Fruit fly (Drosophila melanogaster) whole organism, adult: Measurements from ENCODE around the gene Hmgcr.
A peak's percentile ranks its signal among the peaks of the same experiment; 100 is the strongest.

Source experiments
- CG11617 ChIP-seq: fragments of 200-800 bp; sonication (Bioruptor generic); optimal IDR thresholded peaks from 2 replicates; lab custom pipeline; 2017; ENCODE audit warnings: mild to moderate bottlenecking, missing biosample characterization, missing genetic modification reagents, missing genetic modification characterization
- CG12768 ChIP-seq: fragments of 200-800 bp; sonication (Bioruptor generic); optimal IDR thresholded peaks from 2 replicates; lab custom pipeline; 2017; ENCODE audit warnings: missing biosample characterization, missing genetic modification characterization, mild to moderate bottlenecking, moderate library complexity, missing genetic modification reagents
- CG14711 ChIP-seq: fragments of 200-800 bp; sonication (Bioruptor generic); optimal IDR thresholded peaks from 2 replicates; lab custom pipeline; 2018; ENCODE audit warnings: missing biosample characterization, mild to moderate bottlenecking, missing genetic modification characterization, moderate library complexity
- CG1620 ChIP-seq: fragments of 200-800 bp; sonication (Bioruptor generic); optimal IDR thresholded peaks from 2 replicates; lab custom pipeline; 2016; ENCODE audit warnings: missing biosample characterization, missing genetic modification characterization
- CG33017 ChIP-seq: fragments of 200-800 bp; sonication (Bioruptor generic); optimal IDR thresholded peaks from 2 replicates; lab custom pipeline; 2018; ENCODE audit warnings: missing biosample characterization, mild to moderate bottlenecking, missing genetic modification characterization, moderate library complexity
- CG5204 ChIP-seq: fragments of 200-800 bp; sonication (Bioruptor generic); optimal IDR thresholded peaks from 2 replicates; lab custom pipeline; 2016; ENCODE audit warnings: missing biosample characterization, missing genetic modification characterization
- CG7045 ChIP-seq: fragments of 200-800 bp; sonication (Bioruptor generic); optimal IDR thresholded peaks from 2 replicates; lab custom pipeline; 2017; ENCODE audit warnings: missing biosample characterization, mild to moderate bottlenecking, missing genetic modification characterization
- CG7101 ChIP-seq: fragments of 200-800 bp; sonication (Bioruptor generic); optimal IDR thresholded peaks from 2 replicates; lab custom pipeline; 2018; ENCODE audit warnings: missing biosample characterization, mild to moderate bottlenecking, missing genetic modification characterization, moderate library complexity
- Clk ChIP-seq: fragments of 200-800 bp; sonication (Bioruptor generic); optimal IDR thresholded peaks from 2 replicates; lab custom pipeline; 2017; ENCODE audit warnings: missing biosample characterization, missing genetic modification characterization
- Crg-1 ChIP-seq: fragments of 200-800 bp; sonication (Bioruptor generic); optimal IDR thresholded peaks from 2 replicates; lab custom pipeline; 2016; ENCODE audit warnings: missing biosample characterization, missing genetic modification characterization
- Hr96 ChIP-seq: fragments of 200-800 bp; sonication (Bioruptor generic); optimal IDR thresholded peaks from 2 replicates; lab custom pipeline; 2016; ENCODE audit warnings: missing biosample characterization, missing genetic modification characterization
- Mnt ChIP-seq: fragments of 200-800 bp; sonication (Bioruptor generic); optimal IDR thresholded peaks from 2 replicates; lab custom pipeline; 2016; ENCODE audit warnings: missing biosample characterization, mild to moderate bottlenecking, missing genetic modification characterization
- bab1 ChIP-seq: fragments of 200-800 bp; sonication (Bioruptor generic); optimal IDR thresholded peaks from 3 replicates; lab custom pipeline; 2019; ENCODE audit warnings: missing biosample characterization, mild to moderate bottlenecking, missing genetic modification characterization, moderate library complexity
- cic ChIP-seq: fragments of 200-800 bp; sonication (Bioruptor generic); optimal IDR thresholded peaks from 2 replicates; lab custom pipeline; 2017; ENCODE audit warnings: missing biosample characterization, mild to moderate bottlenecking, missing genetic modification characterization, moderate library complexity
- cnc ChIP-seq, 2 experiments: fragments of >200 bp; optimal IDR thresholded peaks; 2 replicates each; lab custom pipeline; 2017
- kay ChIP-seq: fragments of 200-800 bp; sonication (Bioruptor generic); peaks from one replicate; lab custom pipeline; 2016; ENCODE audit warnings: missing biosample characterization, missing genetic modification characterization, borderline replicate concordance
- ovo ChIP-seq: fragments of 200-800 bp; sonication (Bioruptor generic); optimal IDR thresholded peaks from 2 replicates; lab custom pipeline; 2016; ENCODE audit warnings: missing biosample characterization, missing genetic modification characterization
- pad ChIP-seq: fragments of 200-800 bp; sonication (Bioruptor generic); optimal IDR thresholded peaks from 3 replicates; lab custom pipeline; 2017; ENCODE audit warnings: missing biosample characterization, missing genetic modification characterization, mild to moderate bottlenecking, moderate library complexity, missing genetic modification reagents
- tj ChIP-seq: fragments of 200-800 bp; sonication (Bioruptor generic); optimal IDR thresholded peaks from 3 replicates; lab custom pipeline; 2017; ENCODE audit warnings: missing biosample characterization, mild to moderate bottlenecking, missing genetic modification characterization, moderate library complexity
- toe ChIP-seq: fragments of 200-800 bp; sonication (Bioruptor generic); optimal IDR thresholded peaks from 2 replicates; lab custom pipeline; 2016; ENCODE audit warnings: missing biosample characterization, missing genetic modification characterization

Gene Hmgcr

dm6 chr3R:23714852-23715251 lies 18.3 kb upstream of the Hmgcr start:
- TF ChIP-seq kay (GFP tag; lab: Kevin White, UChicago) (peak; percentile 47), CG11617 (GFP tag; lab: Kevin White, UChicago) (no peak)

DNA sequence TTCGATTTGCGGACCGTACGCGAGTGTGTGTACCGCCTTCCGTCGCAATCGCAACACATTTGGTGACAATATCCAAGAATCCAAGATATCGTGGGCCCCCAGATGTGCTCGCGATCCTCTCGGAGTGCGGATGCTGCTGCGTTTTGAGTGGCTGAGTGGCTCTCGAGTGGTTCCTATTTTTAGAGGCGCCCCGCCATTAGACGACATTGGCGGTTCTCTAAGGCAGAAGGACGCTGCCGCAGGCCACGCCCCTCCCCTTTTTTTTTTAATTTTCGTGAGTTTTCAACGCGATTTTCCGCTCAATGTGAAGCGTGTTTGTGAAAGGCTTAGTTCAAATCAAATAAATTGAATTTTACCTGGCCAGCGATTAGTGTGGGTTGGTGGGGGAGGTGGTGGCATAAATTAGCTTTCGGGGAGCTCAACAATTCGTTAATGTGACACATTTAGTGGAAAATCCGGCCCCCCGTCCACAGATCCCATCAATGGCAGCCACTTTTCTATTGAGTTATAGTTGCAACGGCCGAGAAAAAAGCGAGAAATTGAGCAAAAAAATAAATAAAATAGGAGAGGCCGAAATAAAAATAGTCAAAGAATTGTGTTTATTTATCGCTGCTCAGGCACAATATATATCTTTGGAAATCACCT lies 14.7 kb upstream of the Hmgcr start, which contains the start of gene nau:
Gene nau (minus strand): TSS at position 61 of the 645 bp plus-strand sequence.
- TF ChIP-seq cic (GFP tag; lab: Kevin White, UChicago) = no peak
- TF ChIP-seq cnc (optimal IDR thresholded peaks at IDR 0.05; lab: Kevin White, UChicago) = no peak
- no peak for TF ChIP-seq CG11617 (GFP tag; lab: Kevin White, UChicago)

DNA sequence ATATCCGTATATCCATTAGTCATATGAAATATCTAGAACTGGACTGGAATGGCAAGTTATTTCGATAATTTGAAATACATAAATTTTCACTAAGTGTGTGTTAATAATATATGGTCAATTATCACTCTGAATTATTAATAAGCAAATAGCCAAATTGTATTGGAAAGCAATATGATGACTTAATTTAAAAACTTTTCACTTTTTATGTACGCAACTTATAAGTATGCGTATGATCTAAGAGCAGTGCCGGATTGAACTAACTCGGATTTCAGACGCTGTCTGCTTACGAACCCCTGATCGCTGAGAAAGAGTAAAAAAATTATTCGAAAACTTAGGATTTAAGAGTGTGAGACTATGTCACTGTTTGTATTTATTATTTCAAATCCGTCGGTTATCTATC lies 11.6 kb upstream of the Hmgcr start, which contains the start of gene CG10232:
Gene CG10232 (minus strand): TSS at position 101 of the 400 bp plus-strand sequence.
- TF ChIP-seq CG12768 (GFP tag; lab: Kevin White, UChicago) (no peak), Hr96 (GFP tag; lab: Kevin White, UChicago) (no peak), kay (GFP tag; lab: Kevin White, UChicago) (no peak), CG11617 (GFP tag; lab: Kevin White, UChicago) (no peak), bab1 (GFP tag; lab: Kevin White, UChicago) (no peak), CG5204 (no peak), CG7101 (tag; lab: Kevin White, UChicago) (no peak), pad (GFP tag; lab: Kevin White, UChicago) (no peak), CG7045 (GFP tag; lab: Kevin White, UChicago) (no peak), Mnt (no peak), ovo (GFP tag; lab: Kevin White, UChicago) (no peak), cic (GFP tag; lab: Kevin White, UChicago) (no peak), CG1620 (GFP tag; lab: Kevin White, UChicago) (no peak), Crg-1 (GFP tag; lab: Kevin White, UChicago) (no peak)

DNA sequence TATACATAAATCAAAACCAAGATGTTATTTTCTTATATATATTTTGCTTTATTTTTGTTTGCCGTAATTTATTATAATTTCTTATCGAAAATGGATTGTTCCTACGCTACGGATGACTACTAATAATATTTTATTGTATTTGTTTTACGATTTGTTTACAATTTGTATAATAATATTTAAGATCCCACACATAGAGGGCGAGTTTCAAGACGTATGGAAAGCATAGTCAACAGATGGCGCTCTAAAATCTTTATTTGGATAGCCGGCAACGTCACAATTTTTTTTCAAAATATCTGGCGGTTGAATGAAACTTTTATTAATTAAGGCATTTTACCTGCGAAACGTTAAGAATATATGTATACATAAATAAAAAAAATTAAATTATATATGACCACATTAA lies 11.2 kb upstream of the Hmgcr start:
- TF ChIP-seq CG1620 (GFP tag; lab: Kevin White, UChicago) (peak; percentile 60), CG7101 (tag; lab: Kevin White, UChicago) (peak; percentile 58), kay (GFP tag; lab: Kevin White, UChicago) (peak; percentile 83), Hr96 (GFP tag; lab: Kevin White, UChicago) (peak; percentile 36), pad (GFP tag; lab: Kevin White, UChicago) (no peak), tj (no peak), cnc (optimal IDR thresholded peaks at IDR 0.05; lab: Kevin White, UChicago) (no peak), CG14711 (tag; lab: Kevin White, UChicago) (no peak), CG11617 (GFP tag; lab: Kevin White, UChicago) (no peak), cic (GFP tag; lab: Kevin White, UChicago) (peak; percentile 25), CG5204 (no peak), CG33017 (tag; lab: Kevin White, UChicago) (peak; percentile 12), Clk (no peak), ovo (GFP tag; lab: Kevin White, UChicago) (no peak), Mnt (peak; percentile 35), CG7045 (GFP tag; lab: Kevin White, UChicago) (peak; percentile 30), bab1 (GFP tag; lab: Kevin White, UChicago) (peak; percentile 78), toe (peak; percentile 58), Crg-1 (GFP tag; lab: Kevin White, UChicago) (peak; percentile 35), CG12768 (GFP tag; lab: Kevin White, UChicago) (no peak)

- peak; percentile 83 for TF ChIP-seq CG14711 (tag; lab: Kevin White, UChicago)
- no peak for TF ChIP-seq Clk
- no peak for TF ChIP-seq CG12768 (GFP tag; lab: Kevin White, UChicago)
- peak; percentile 73 for TF ChIP-seq CG7045 (GFP tag; lab: Kevin White, UChicago)
- no peak for TF ChIP-seq cnc (optimal IDR thresholded peaks at IDR 0.05; lab: Kevin White, UChicago)
- no peak for TF ChIP-seq Hr96 (GFP tag; lab: Kevin White, UChicago)
- TF ChIP-seq Crg-1 (GFP tag; lab: Kevin White, UChicago) = no peak
- no peak for TF ChIP-seq toe
- TF ChIP-seq CG1620 (GFP tag; lab: Kevin White, UChicago) = no peak
- TF ChIP-seq cic (GFP tag; lab: Kevin White, UChicago) = no peak
- peak; percentile 81 for TF ChIP-seq kay (GFP tag; lab: Kevin White, UChicago)
- peak; percentile 83 for TF ChIP-seq CG33017 (tag; lab: Kevin White, UChicago)
- no peak for TF ChIP-seq Mnt
- TF ChIP-seq CG11617 (GFP tag; lab: Kevin White, UChicago) = no peak
- TF ChIP-seq CG7101 (tag; lab: Kevin White, UChicago) = peak; percentile 78
- no peak for TF ChIP-seq ovo (GFP tag; lab: Kevin White, UChicago)
- peak; percentile 98 for TF ChIP-seq pad (GFP tag; lab: Kevin White, UChicago)
- TF ChIP-seq bab1 (GFP tag; lab: Kevin White, UChicago) = no peak
- TF ChIP-seq tj = peak; percentile 98
- TF ChIP-seq CG5204 = peak; percentile 27
Observed at dm6 chr3R:23722680-23723372, 10.3 kb upstream of the Hmgcr start, which contains the start of gene CG10365. CG10365 (plus strand) TSS chr3R:23723331.
